Fruit fly (Drosophila melanogaster) whole organism, wandering third instar larva: Measurements from ENCODE around the gene CG16789.

ENCODE experiments used
- CrebA ChIP-seq: fragments of 200-800 bp; sonication (Bioruptor generic); optimal IDR thresholded peaks from 2 replicates; lab custom pipeline; 2016; ENCODE audit warnings: missing biosample characterization, mild to moderate bottlenecking, missing genetic modification characterization, borderline replicate concordance
- Hr78 ChIP-seq: fragments of >200 bp; optimal IDR thresholded peaks from 2 replicates; lab custom pipeline; 2017; ENCODE audit warnings: missing biosample characterization, missing genetic modification characterization
- Rel ChIP-seq, 2 experiments: fragments of 200-800 bp; sonication (Bioruptor generic) in 1 of 2; optimal IDR thresholded peaks; 2 replicates in 1 of 2; 3 replicates in 1 of 2; lab custom pipeline; 2016 to 2019; ENCODE audit warnings: mild to moderate bottlenecking in 2 of 2, missing biosample characterization in 2 of 2, missing genetic modification characterization in 2 of 2, moderate library complexity in 1 of 2
- tai ChIP-seq: sonication (Bioruptor generic); optimal IDR thresholded peaks from 2 replicates; lab custom pipeline; 2016; ENCODE audit warnings: missing biosample characterization, missing genetic modification characterization

- TF ChIP-seq tai = no peak
- TF ChIP-seq Rel (GFP tag; optimal IDR thresholded peaks at IDR 0.05; lab: Kevin White, UChicago) = no peak
- peak; percentile 50 for TF ChIP-seq Rel (tag; optimal IDR thresholded peaks at IDR 0.05; lab: Kevin White, UChicago)
- no peak for TF ChIP-seq CrebA (GFP tag; lab: Kevin White, UChicago)
- TF ChIP-seq Hr78 = no peak
These were observed 6.5 kb upstream of the CG16789 start, which contains the start of the genes AP-1mu and MBD-like for dm6 chr3R:9559413-9560014.
